Worm (Caenorhabditis elegans): ENCODE measurements around the gene chst-1.
A peak's percentile ranks its signal among the peaks of the same experiment; 100 is the strongest.

chst-1 gene

DNA sequence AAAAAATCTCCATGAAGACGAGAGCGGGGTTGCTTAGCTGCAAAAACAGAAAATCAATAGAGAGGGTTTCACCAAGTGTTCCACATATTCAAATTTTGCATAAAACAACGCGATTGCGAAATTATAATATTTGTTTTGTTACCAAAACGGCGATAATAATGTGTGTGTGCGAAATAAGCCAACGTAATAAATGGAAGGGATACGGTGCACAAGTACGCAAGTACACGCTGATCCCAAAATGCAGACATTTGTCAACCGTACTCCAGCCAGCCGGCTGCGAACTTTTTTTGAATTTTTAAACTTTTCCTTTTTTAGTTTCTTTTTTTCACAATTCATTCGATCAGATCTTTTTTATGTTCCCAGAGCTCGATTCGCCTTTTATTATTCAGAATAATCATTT lies 18.1 kb upstream of the chst-1 start, which contains the start of gene ire-1 (continued):
- no peak for TF ChIP-seq ztf-6 (GFP tag; IDR thresholded peaks at IDR 0.05)
- no peak for TF ChIP-seq snpc-4 (GFP tag; optimal IDR thresholded peaks at IDR 0.05)
- TF ChIP-seq snpc-4 (tag; optimal IDR thresholded peaks at IDR 0.05), result peak in 1 of 4 experiments; percentile 55
- no peak for TF ChIP-seq pbrm-1 (GFP tag; IDR thresholded peaks at IDR 0.05)
- no peak for TF ChIP-seq lsy-27 (tag; optimal IDR thresholded peaks at IDR 0.05; ENCODE audit: borderline replicate concordance, insufficient read depth)
- TF ChIP-seq egrh-3 (GFP tag; IDR thresholded peaks at IDR 0.05), result no peak
- TF ChIP-seq madf-10 (tag; optimal IDR thresholded peaks at IDR 0.05), result no peak
- no peak for TF ChIP-seq mxl-1 (tag; optimal IDR thresholded peaks at IDR 0.05)
- no peak for TF ChIP-seq ama-1 (optimal IDR thresholded peaks at IDR 0.05)
- TF ChIP-seq ama-1 (GFP tag; optimal IDR thresholded peaks at IDR 0.05), result no peak
- TF ChIP-seq B0261.1 (tag; optimal IDR thresholded peaks at IDR 0.05), result no peak
- no peak for TF ChIP-seq ceh-58 (GFP tag; IDR thresholded peaks at IDR 0.05)
- no peak for TF ChIP-seq F52B5.7 (tag; optimal IDR thresholded peaks at IDR 0.05)
- TF ChIP-seq Y79H2A.3 (GFP tag; conservative IDR thresholded peaks at IDR 0.05), result no peak
- TF ChIP-seq chd-7 (tag; optimal IDR thresholded peaks at IDR 0.05), result no peak
- no peak for TF ChIP-seq tlf-1 (GFP tag; optimal IDR thresholded peaks at IDR 0.05)
- no peak for TF ChIP-seq sdz-38 (tag; optimal IDR thresholded peaks at IDR 0.05)
- peak; percentile 30 to 73 for TF ChIP-seq let-607 (tag; optimal IDR thresholded peaks at IDR 0.05)
- no peak for TF ChIP-seq Y67H2A.10 (GFP tag; conservative IDR thresholded peaks at IDR 0.05)
- TF ChIP-seq fkh-3 (tag; optimal IDR thresholded peaks at IDR 0.05), result no peak
- TF ChIP-seq hlh-12 (tag; optimal IDR thresholded peaks at IDR 0.05), result no peak
- TF ChIP-seq attf-6 (GFP tag; IDR thresholded peaks at IDR 0.05), result no peak
- TF ChIP-seq him-1 (tag; optimal IDR thresholded peaks at IDR 0.05), result no peak
- no peak for TF ChIP-seq nhr-90 (tag; optimal IDR thresholded peaks at IDR 0.05)
- TF ChIP-seq lir-1 (GFP tag; conservative IDR thresholded peaks at IDR 0.05), result no peak
- no peak for TF ChIP-seq ekl-4 (GFP tag; IDR thresholded peaks at IDR 0.05)
- TF ChIP-seq die-1 (tag; optimal IDR thresholded peaks at IDR 0.05), result no peak
- no peak for TF ChIP-seq tbp1 (GFP tag; optimal IDR thresholded peaks at IDR 0.05)
- TF ChIP-seq unc-62 (GFP tag; optimal IDR thresholded peaks at IDR 0.05), result no peak
- no peak for TF ChIP-seq akir-1 (GFP tag; optimal IDR thresholded peaks at IDR 0.05)
- no peak for TF ChIP-seq efl-1 (GFP tag; optimal IDR thresholded peaks at IDR 0.05)
- TF ChIP-seq ztf-3 (GFP tag; optimal IDR thresholded peaks at IDR 0.05), result no peak
- no peak for TF ChIP-seq nhr-179 (tag; optimal IDR thresholded peaks at IDR 0.05)
- peak; percentile 12; the same call in 1 of the 2 replicates for TF ChIP-seq D2030.7 (GFP tag; IDR thresholded peaks at IDR 0.05)
- no peak for TF ChIP-seq snpc-1.1 (tag; optimal IDR thresholded peaks at IDR 0.05; ENCODE audit: insufficient read depth)
- no peak for TF ChIP-seq hlh-26 (GFP tag; conservative IDR thresholded peaks at IDR 0.05)
- TF ChIP-seq lsl-1 (GFP tag; optimal IDR thresholded peaks at IDR 0.05), result peak; percentile 89
- TF ChIP-seq snpc-1.3 (tag; optimal IDR thresholded peaks at IDR 0.05; ENCODE audit: insufficient read depth), result no peak
- TF ChIP-seq nhr-80 (tag; optimal IDR thresholded peaks at IDR 0.05), result peak; percentile 61

ce11 chrII:8117426-8117825 lies 10.7 kb upstream of the chst-1 start:
- no peak for TF ChIP-seq ceh-79 (tag; optimal IDR thresholded peaks at IDR 0.05)
- TF ChIP-seq lin-26 (GFP tag; IDR thresholded peaks at IDR 0.05), result no peak
- TF ChIP-seq ets-4 (GFP tag; optimal IDR thresholded peaks at IDR 0.05), result no peak
- no peak for TF ChIP-seq pbrm-1 (GFP tag; IDR thresholded peaks at IDR 0.05)
- TF ChIP-seq tbx-9 (tag; optimal IDR thresholded peaks at IDR 0.05; ENCODE audit: borderline replicate concordance), result no peak
- TF ChIP-seq hlh-12 (tag; optimal IDR thresholded peaks at IDR 0.05), result no peak
- TF ChIP-seq attf-5 (GFP tag; optimal IDR thresholded peaks at IDR 0.05), result no peak
- no peak for TF ChIP-seq lsl-1 (GFP tag; optimal IDR thresholded peaks at IDR 0.05)
- TF ChIP-seq ceh-40 (GFP tag; IDR thresholded peaks at IDR 0.05), result no peak
- no peak for TF ChIP-seq lin-54 (GFP tag; optimal IDR thresholded peaks at IDR 0.05)
- TF ChIP-seq ceh-58 (GFP tag; IDR thresholded peaks at IDR 0.05), result no peak
- TF ChIP-seq ceh-100 (GFP tag; IDR thresholded peaks at IDR 0.05), result no peak
- no peak for TF ChIP-seq lin-40 (tag; optimal IDR thresholded peaks at IDR 0.05)
- no peak for TF ChIP-seq akir-1 (GFP tag; optimal IDR thresholded peaks at IDR 0.05)
- no peak for TF ChIP-seq him-1 (tag; optimal IDR thresholded peaks at IDR 0.05)
- no peak for TF ChIP-seq tlf-1 (GFP tag; optimal IDR thresholded peaks at IDR 0.05)
- no peak for TF ChIP-seq sdz-38 (tag; optimal IDR thresholded peaks at IDR 0.05)
- TF ChIP-seq attf-3 (GFP tag; conservative IDR thresholded peaks at IDR 0.05), result no peak
- no peak for TF ChIP-seq Y56A3A.18 (GFP tag; IDR thresholded peaks at IDR 0.05)

All from whole organism, young adult.